Fruit fly (Drosophila melanogaster): ENCODE measurements around the gene CG44038.

CG44038 gene

DNA sequence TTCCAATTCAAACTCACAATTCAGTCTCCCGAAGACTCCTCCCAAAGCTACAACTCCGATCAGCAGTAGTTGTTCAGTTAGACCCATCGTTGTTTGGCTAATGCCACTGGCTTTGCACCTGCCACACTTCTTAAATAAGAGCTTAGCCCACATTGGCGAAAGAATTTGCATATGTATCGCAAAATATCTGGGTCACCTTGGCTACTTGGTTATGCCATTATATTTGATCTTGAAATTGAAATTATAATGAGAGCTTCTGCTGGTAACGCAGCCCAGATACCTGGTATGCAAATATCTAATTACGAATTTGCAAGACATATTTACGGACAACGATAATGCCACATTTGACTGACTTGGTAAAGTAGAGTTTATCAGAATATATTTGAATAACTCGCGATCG lies 35.9 kb upstream of the CG44038 start, which contains the start of gene CG17404:
Gene CG17404, minus strand, starts transcription at position 101 of the 400 bp plus-strand sequence.
- TF ChIP-seq CG14655 (GFP tag; optimal IDR thresholded peaks at IDR 0.05) (no peak), D1 (tag; optimal IDR thresholded peaks at IDR 0.05) (no peak), CG12605 (GFP tag; IDR thresholded peaks at IDR 0.05) (no peak), CG15710 (tag; optimal IDR thresholded peaks at IDR 0.05) (no peak), CG8301 (tag; optimal IDR thresholded peaks at IDR 0.05) (no peak), CG8159 (tag; optimal IDR thresholded peaks at IDR 0.05) (no peak), CG32121 (GFP tag; IDR thresholded peaks at IDR 0.05) (no peak), Pif1A (GFP tag; optimal IDR thresholded peaks at IDR 0.05) (no peak), CG34367 (tag; optimal IDR thresholded peaks at IDR 0.05) (no peak), CG9948 (tag; optimal IDR thresholded peaks at IDR 0.05) (no peak), Snoo (tag; optimal IDR thresholded peaks at IDR 0.05) (no peak), CG17806 (tag; optimal IDR thresholded peaks at IDR 0.05) (no peak), Ets98B (GFP tag; IDR thresholded peaks at IDR 0.05) (no peak), CG13204 (GFP tag; optimal IDR thresholded peaks at IDR 0.05) (no peak)

DNA sequence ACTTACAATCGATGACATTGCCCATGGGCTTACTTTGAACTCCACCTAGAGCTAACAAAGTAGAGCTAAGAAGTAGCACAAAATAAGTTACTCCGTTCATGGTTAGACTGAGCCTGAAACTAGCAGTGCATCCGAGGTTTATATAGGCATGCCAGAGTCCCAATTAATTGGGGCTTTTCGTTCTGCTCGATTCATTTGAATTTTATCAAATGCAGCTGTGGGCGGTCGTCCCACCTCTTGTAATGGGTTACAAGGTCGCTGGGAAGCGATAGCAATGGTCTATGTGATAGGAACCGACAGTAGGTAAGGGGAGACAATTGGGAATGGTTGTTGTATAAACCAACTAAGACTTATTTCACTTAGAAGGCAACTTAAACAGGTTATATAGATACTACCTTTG lies 34.5 kb upstream of the CG44038 start, which contains the start of gene CG12256:
Gene CG12256, minus strand, starts transcription at position 101 of the 400 bp plus-strand sequence.
- TF ChIP-seq EcR (GFP tag; optimal IDR thresholded peaks at IDR 0.05), result no peak
- no peak for TF ChIP-seq CG14655 (GFP tag; optimal IDR thresholded peaks at IDR 0.05)
- no peak for TF ChIP-seq gl (tag; optimal IDR thresholded peaks at IDR 0.05)
- TF ChIP-seq CG9948 (tag; optimal IDR thresholded peaks at IDR 0.05), result no peak
- no peak for TF ChIP-seq CG13204 (GFP tag; optimal IDR thresholded peaks at IDR 0.05)
- no peak for TF ChIP-seq D1 (tag; optimal IDR thresholded peaks at IDR 0.05)

DNA sequence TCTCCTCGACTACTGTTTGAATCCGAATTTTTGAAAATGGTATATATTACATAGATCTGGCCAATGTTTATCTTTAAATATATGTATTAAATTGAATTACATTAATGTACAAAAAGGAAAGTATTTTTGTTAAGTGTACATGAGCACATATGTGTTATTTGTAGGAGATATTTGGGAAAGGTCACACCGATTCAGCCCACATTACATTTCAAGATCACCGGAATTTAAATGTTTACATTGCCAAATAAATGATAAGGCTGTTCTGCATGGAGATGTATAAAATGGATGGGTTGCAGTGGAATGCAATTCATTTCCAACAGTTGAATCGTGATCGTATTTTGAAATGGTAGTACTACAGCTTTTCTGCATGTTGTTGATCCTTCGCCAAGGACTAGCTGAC lies 31.7 kb upstream of the CG44038 start, which contains the start of gene CG3916:
Gene CG3916, plus strand, starts transcription at position 301 of the 400 bp plus-strand sequence.
- no peak for TF ChIP-seq Pif1A (GFP tag; optimal IDR thresholded peaks at IDR 0.05)
- no peak for TF ChIP-seq gl (tag; optimal IDR thresholded peaks at IDR 0.05)
- no peak for TF ChIP-seq CG9948 (tag; optimal IDR thresholded peaks at IDR 0.05)
- no peak for TF ChIP-seq CG10348 (GFP tag; IDR thresholded peaks at IDR 0.05)
- TF ChIP-seq D1 (tag; optimal IDR thresholded peaks at IDR 0.05), result no peak
- TF ChIP-seq CG15710 (tag; optimal IDR thresholded peaks at IDR 0.05), result no peak
- no peak for TF ChIP-seq Ets98B (GFP tag; IDR thresholded peaks at IDR 0.05)
- no peak for TF ChIP-seq rn (GFP tag; IDR thresholded peaks at IDR 0.05)
- no peak for TF ChIP-seq CG13204 (GFP tag; optimal IDR thresholded peaks at IDR 0.05)
- TF ChIP-seq CG4496 (GFP tag; IDR thresholded peaks at IDR 0.05), result no peak
- TF ChIP-seq CG17806 (tag; optimal IDR thresholded peaks at IDR 0.05), result no peak
- TF ChIP-seq CG14655 (GFP tag; optimal IDR thresholded peaks at IDR 0.05), result no peak
- TF ChIP-seq fd96Ca (GFP tag; IDR thresholded peaks at IDR 0.05), result no peak
- TF ChIP-seq CG34367 (tag; optimal IDR thresholded peaks at IDR 0.05), result no peak
- no peak for TF ChIP-seq CG12605 (GFP tag; IDR thresholded peaks at IDR 0.05)
- TF ChIP-seq EcR (GFP tag; optimal IDR thresholded peaks at IDR 0.05), result no peak
- no peak for TF ChIP-seq Snoo (tag; optimal IDR thresholded peaks at IDR 0.05)
- TF ChIP-seq CG8159 (tag; optimal IDR thresholded peaks at IDR 0.05), result no peak
- TF ChIP-seq CG8301 (tag; optimal IDR thresholded peaks at IDR 0.05), result no peak
- no peak for TF ChIP-seq CG32121 (GFP tag; IDR thresholded peaks at IDR 0.05)

DNA sequence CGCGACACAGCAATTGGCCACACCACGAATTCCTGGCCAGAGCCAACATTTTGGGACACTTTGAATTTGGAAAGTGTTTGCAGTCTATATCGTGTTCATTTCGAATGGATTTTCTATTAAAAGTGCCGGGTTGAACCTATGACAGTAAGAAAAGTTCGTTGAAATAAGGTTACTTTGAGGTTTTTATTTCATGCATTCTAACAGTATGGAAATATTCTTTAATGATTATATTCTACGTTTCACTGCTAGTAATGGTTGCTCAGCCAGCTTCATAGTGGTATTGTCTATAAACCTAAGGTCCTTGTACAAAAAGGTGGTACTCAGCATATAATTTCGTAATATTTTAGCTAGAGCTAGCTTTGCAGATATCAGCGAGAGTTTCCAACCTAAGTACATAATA lies 28.1 kb upstream of the CG44038 start, which contains the start of gene Pglym87:
Gene Pglym87, minus strand, starts transcription at position 101 of the 400 bp plus-strand sequence.
- TF ChIP-seq CG15710 (tag; optimal IDR thresholded peaks at IDR 0.05), result no peak
- no peak for TF ChIP-seq CG17806 (tag; optimal IDR thresholded peaks at IDR 0.05)
- no peak for TF ChIP-seq Pif1B (GFP tag; optimal IDR thresholded peaks at IDR 0.05)
- no peak for TF ChIP-seq CG34367 (tag; optimal IDR thresholded peaks at IDR 0.05)
- no peak for TF ChIP-seq Pif1A (GFP tag; optimal IDR thresholded peaks at IDR 0.05)
- no peak for TF ChIP-seq CG9948 (tag; optimal IDR thresholded peaks at IDR 0.05)
- TF ChIP-seq D1 (tag; optimal IDR thresholded peaks at IDR 0.05), result no peak
- no peak for TF ChIP-seq CG13204 (GFP tag; optimal IDR thresholded peaks at IDR 0.05)
- TF ChIP-seq gl (tag; optimal IDR thresholded peaks at IDR 0.05), result no peak
- no peak for TF ChIP-seq Ets98B (GFP tag; IDR thresholded peaks at IDR 0.05)
- no peak for TF ChIP-seq EcR (GFP tag; optimal IDR thresholded peaks at IDR 0.05)
- no peak for TF ChIP-seq CG14655 (GFP tag; optimal IDR thresholded peaks at IDR 0.05)

DNA sequence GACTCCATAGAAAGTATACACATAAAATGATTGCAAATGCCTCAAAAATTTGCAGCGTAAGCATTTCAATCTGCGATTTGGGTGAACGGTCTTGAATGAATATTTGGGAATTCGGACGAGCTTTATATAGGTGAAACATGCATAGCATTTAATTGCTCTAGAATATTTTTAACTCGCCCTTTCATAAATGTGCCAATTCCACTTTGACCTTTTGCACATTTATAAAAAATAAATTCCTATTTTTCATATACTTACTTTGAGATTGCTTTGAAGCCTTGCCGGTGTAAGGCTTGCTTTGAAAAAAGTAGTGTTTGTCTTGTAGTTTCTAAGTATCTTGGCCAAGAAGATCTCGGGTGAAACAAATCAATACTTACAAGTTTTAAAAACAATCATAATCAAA lies 26.2 kb upstream of the CG44038 start, which contains the start of gene Cyp313a5:
Gene Cyp313a5, minus strand, starts transcription at position 101 of the 400 bp plus-strand sequence.
- TF ChIP-seq D1 (tag; optimal IDR thresholded peaks at IDR 0.05), result no peak
- TF ChIP-seq CG34367 (tag; optimal IDR thresholded peaks at IDR 0.05), result no peak
- TF ChIP-seq CG4496 (GFP tag; IDR thresholded peaks at IDR 0.05), result no peak
- no peak for TF ChIP-seq CG32121 (GFP tag; IDR thresholded peaks at IDR 0.05)
- TF ChIP-seq CG15710 (tag; optimal IDR thresholded peaks at IDR 0.05), result no peak
- TF ChIP-seq CG9948 (tag; optimal IDR thresholded peaks at IDR 0.05), result no peak
- TF ChIP-seq CG12605 (GFP tag; IDR thresholded peaks at IDR 0.05), result no peak
- no peak for TF ChIP-seq rn (GFP tag; IDR thresholded peaks at IDR 0.05)
- TF ChIP-seq gl (tag; optimal IDR thresholded peaks at IDR 0.05), result no peak
- no peak for TF ChIP-seq CG8301 (tag; optimal IDR thresholded peaks at IDR 0.05)
- TF ChIP-seq EcR (GFP tag; optimal IDR thresholded peaks at IDR 0.05), result no peak
- no peak for TF ChIP-seq fd96Ca (GFP tag; IDR thresholded peaks at IDR 0.05)
- TF ChIP-seq CG10348 (GFP tag; IDR thresholded peaks at IDR 0.05), result no peak

DNA sequence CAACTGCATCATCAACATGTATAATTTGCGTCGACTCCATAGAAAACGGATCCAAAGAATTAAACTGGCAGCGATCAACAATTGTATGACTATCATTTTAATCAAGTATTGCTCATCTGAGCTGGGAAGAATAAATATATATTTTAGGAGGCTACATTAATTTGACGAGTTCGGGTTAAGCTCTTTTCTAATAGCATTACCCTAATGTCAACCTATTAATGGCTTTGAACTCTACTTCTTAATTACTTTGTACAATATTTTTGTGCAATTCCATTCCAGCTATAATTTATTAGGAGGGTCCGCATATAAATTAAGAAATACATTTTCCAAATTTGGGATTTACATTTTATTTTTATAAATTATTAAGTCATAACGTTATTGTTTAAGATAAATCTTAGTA lies 24.0 kb upstream of the CG44038 start, which contains the start of gene Cyp313a2:
Gene Cyp313a2, minus strand, starts transcription at position 101 of the 400 bp plus-strand sequence.
- TF ChIP-seq CG8159 (tag; optimal IDR thresholded peaks at IDR 0.05), result no peak
- no peak for TF ChIP-seq Ets98B (GFP tag; IDR thresholded peaks at IDR 0.05)
- TF ChIP-seq fd96Ca (GFP tag; IDR thresholded peaks at IDR 0.05), result no peak
- TF ChIP-seq EcR (GFP tag; optimal IDR thresholded peaks at IDR 0.05), result no peak
- TF ChIP-seq CG34367 (tag; optimal IDR thresholded peaks at IDR 0.05), result no peak
- TF ChIP-seq Pif1B (GFP tag; optimal IDR thresholded peaks at IDR 0.05), result no peak
- TF ChIP-seq CG13204 (GFP tag; optimal IDR thresholded peaks at IDR 0.05), result no peak
- no peak for TF ChIP-seq CG8301 (tag; optimal IDR thresholded peaks at IDR 0.05)
- TF ChIP-seq rn (GFP tag; IDR thresholded peaks at IDR 0.05), result no peak
- TF ChIP-seq gl (tag; optimal IDR thresholded peaks at IDR 0.05), result no peak
- TF ChIP-seq D1 (tag; optimal IDR thresholded peaks at IDR 0.05), result no peak
- TF ChIP-seq CG9948 (tag; optimal IDR thresholded peaks at IDR 0.05), result no peak
- TF ChIP-seq Pif1A (GFP tag; optimal IDR thresholded peaks at IDR 0.05), result no peak
- no peak for TF ChIP-seq CG12605 (GFP tag; IDR thresholded peaks at IDR 0.05)
- TF ChIP-seq CG10348 (GFP tag; IDR thresholded peaks at IDR 0.05), result no peak
- TF ChIP-seq Snoo (tag; optimal IDR thresholded peaks at IDR 0.05), result no peak
